Worm (Caenorhabditis elegans): ENCODE data around the gene K04C2.5.

The K04C2.5 gene

DNA sequence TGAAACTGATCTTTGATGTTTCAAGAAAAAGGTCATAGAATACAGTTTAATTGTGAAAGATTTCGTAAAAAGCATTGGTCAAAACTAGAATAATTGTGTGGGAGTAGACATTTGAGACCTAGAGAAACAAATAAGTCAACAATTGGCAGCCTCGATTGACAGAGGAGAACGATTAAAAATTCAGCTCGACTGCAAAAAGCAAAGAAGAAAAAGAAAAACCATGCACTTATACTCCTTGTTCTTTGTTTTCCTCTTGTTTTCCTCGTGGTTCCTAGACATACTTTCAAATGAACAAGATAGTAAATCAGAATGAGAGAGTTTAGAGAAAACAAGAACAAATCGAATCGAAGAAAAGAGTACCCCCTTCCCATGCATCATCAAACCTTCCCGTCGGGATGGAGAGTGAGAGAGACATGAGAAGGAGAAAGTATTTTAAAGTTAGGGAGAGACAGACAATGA is 34.0 kb downstream of the K04C2.5 start (continued):
- TF ChIP-seq nhr-111 (GFP tag; optimal IDR thresholded peaks at IDR 0.05) (no peak), hif-1 (tag; optimal IDR thresholded peaks at IDR 0.05) (peak in 1 of 2 experiments; percentile 7), ZK337.2 (GFP tag; IDR thresholded peaks at IDR 0.05) (no peak), Y5F2A.4 (GFP tag; optimal IDR thresholded peaks at IDR 0.05) (no peak), T26A8.4 (GFP tag; IDR thresholded peaks at IDR 0.05) (no peak), snpc-1.2 (GFP tag; IDR thresholded peaks at IDR 0.05) (no peak), daf-16 (GFP tag; optimal IDR thresholded peaks at IDR 0.05) (peak in 1 of 2 experiments; percentile 44), daf-16 (tag; optimal IDR thresholded peaks at IDR 0.05) (peak; percentile 86), mxl-2 (GFP tag; conservative IDR thresholded peaks at IDR 0.05) (no peak), zip-2 (tag; optimal IDR thresholded peaks at IDR 0.05) (peak; percentile 82), nhr-48 (tag; optimal IDR thresholded peaks at IDR 0.05) (peak; percentile 70), sdz-12 (GFP tag; optimal IDR thresholded peaks at IDR 0.05) (no peak), tra-1 (GFP tag; IDR thresholded peaks at IDR 0.05) (0 out of 2 replicates have a peak, but pooled peaks have one; percentile 15), zip-11 (GFP tag; IDR thresholded peaks at IDR 0.05) (no peak), php-3 (GFP tag; IDR thresholded peaks at IDR 0.05) (no peak), D1046.2 (GFP tag; IDR thresholded peaks at IDR 0.05) (no peak), R02D3.7 (tag; optimal IDR thresholded peaks at IDR 0.05) (no peak), F26F4.8 (GFP tag; conservative IDR thresholded peaks at IDR 0.05) (no peak), ceh-44 (GFP tag; IDR thresholded peaks at IDR 0.05) (no peak), fos-1 (tag; optimal IDR thresholded peaks at IDR 0.05) (no peak)

DNA sequence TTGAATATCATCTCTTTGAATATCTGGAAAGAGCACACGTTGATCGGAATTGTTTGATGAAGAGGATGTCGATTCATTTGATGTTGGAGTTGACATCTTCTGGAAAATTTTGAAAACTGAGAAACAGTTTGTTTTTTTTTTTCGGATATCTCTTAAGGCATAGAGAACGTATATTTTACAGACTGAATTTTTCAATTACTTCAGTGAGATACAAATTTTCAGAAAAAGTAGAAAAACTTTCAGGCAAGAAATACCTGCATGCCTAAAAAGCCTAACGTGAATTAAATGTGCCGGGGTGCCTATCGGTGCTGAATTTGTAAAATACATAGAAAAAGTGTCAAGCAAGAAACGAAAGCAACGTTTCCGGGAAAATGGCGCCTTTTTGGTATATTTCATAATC is 34.8 kb downstream of the K04C2.5 start, which contains the start of gene zak-1:
Gene zak-1 (minus strand): TSS at position 101 of the 400 bp plus-strand sequence.
- TF ChIP-seq aha-1 (tag) (peak; percentile 67), Y75B8A.6 (GFP tag; IDR thresholded peaks at IDR 0.05) (no peak)

DNA sequence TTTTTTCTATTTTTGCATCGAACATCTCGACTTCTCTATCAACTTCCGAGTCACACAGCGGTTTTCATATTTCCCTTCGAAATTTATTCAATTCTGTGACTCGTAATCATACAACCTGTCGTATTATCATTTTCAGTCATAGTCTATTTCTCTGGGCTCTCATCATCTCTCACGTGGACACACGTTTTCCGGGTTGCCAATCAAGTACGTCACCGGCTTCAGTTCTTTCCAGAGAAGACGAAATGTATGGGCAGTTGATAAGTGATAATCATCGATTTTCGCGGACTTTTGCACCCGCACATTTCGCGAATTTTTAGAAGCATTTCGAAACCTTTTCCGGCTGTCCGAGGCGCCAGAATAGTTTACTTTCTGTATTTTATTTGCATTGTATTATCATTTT is 41.2 kb downstream of the K04C2.5 start, which contains the start of gene srv-1:
Gene srv-1 (plus strand): TSS at position 131 of the 400 bp plus-strand sequence.
- TF ChIP-seq daf-16 (GFP tag; optimal IDR thresholded peaks at IDR 0.05) (peak in 1 of 2 experiments; percentile 30), daf-16 (tag; optimal IDR thresholded peaks at IDR 0.05) (peak; percentile 64), tra-1 (GFP tag; IDR thresholded peaks at IDR 0.05) (peak; percentile 74; the same call in 1 of the 2 replicates), fos-1 (tag; optimal IDR thresholded peaks at IDR 0.05) (peak; percentile 43), ceh-20 (GFP tag; IDR thresholded peaks at IDR 0.05) (no peak), nhr-77 (tag; optimal IDR thresholded peaks at IDR 0.05) (peak; percentile 41), pqm-1 (tag; optimal IDR thresholded peaks at IDR 0.05) (peak; percentile 80), mdt-29 (GFP tag; IDR thresholded peaks at IDR 0.05) (peak; percentile 75), hlh-11 (tag; optimal IDR thresholded peaks at IDR 0.05) (peak; percentile 91), lsy-2 (tag; optimal IDR thresholded peaks at IDR 0.05) (peak in 1 of 2 experiments; percentile 13), lin-1 (GFP tag; IDR thresholded peaks at IDR 0.05) (peak; percentile 86), mxl-3 (GFP tag; optimal IDR thresholded peaks at IDR 0.05) (peak; percentile 24), madf-9 (GFP tag; conservative IDR thresholded peaks at IDR 0.05) (no peak), nhr-102 (tag; optimal IDR thresholded peaks at IDR 0.05) (peak; percentile 65), spr-1 (tag; optimal IDR thresholded peaks at IDR 0.05) (no peak), daf-12 (tag; optimal IDR thresholded peaks at IDR 0.05) (no peak), lin-39 (tag; optimal IDR thresholded peaks at IDR 0.05) (no peak), F37D6.2 (tag; optimal IDR thresholded peaks at IDR 0.05) (no peak), mdl-1 (tag; optimal IDR thresholded peaks at IDR 0.05) (peak in 1 of 2 experiments; percentile 52), mxl-2 (GFP tag; conservative IDR thresholded peaks at IDR 0.05) (peak; percentile 51; the same call in 1 of the 2 replicates), nhr-28 (tag; optimal IDR thresholded peaks at IDR 0.05) (peak; percentile 75), Y105C5A.15 (GFP tag; IDR thresholded peaks at IDR 0.05) (no peak), unc-62 (GFP tag; optimal IDR thresholded peaks at IDR 0.05 in 1 of 2) (peak in 1 of 2 experiments; percentile 31), unc-62 (tag; optimal IDR thresholded peaks at IDR 0.05) (no peak), snpc-4 (tag; optimal IDR thresholded peaks at IDR 0.05) (no peak), dmd-6 (GFP tag; IDR thresholded peaks at IDR 0.05) (peak; percentile 97), nhr-48 (tag; optimal IDR thresholded peaks at IDR 0.05) (peak; percentile 93), hlh-30 (tag; optimal IDR thresholded peaks at IDR 0.05; ENCODE audit: insufficient read depth) (peak; percentile 41), snpc-1.2 (GFP tag; IDR thresholded peaks at IDR 0.05) (no peak), php-3 (GFP tag; IDR thresholded peaks at IDR 0.05) (0 out of 2 replicates have a peak, but pooled peaks have one; percentile 32), dve-1 (tag; optimal IDR thresholded peaks at IDR 0.05; ENCODE audit: insufficient read depth) (peak; percentile 66)

Measured in whole organism, L4 larva.